Fruit fly (Drosophila melanogaster): ENCODE results near the gene gnu.

gnu gene

DNA sequence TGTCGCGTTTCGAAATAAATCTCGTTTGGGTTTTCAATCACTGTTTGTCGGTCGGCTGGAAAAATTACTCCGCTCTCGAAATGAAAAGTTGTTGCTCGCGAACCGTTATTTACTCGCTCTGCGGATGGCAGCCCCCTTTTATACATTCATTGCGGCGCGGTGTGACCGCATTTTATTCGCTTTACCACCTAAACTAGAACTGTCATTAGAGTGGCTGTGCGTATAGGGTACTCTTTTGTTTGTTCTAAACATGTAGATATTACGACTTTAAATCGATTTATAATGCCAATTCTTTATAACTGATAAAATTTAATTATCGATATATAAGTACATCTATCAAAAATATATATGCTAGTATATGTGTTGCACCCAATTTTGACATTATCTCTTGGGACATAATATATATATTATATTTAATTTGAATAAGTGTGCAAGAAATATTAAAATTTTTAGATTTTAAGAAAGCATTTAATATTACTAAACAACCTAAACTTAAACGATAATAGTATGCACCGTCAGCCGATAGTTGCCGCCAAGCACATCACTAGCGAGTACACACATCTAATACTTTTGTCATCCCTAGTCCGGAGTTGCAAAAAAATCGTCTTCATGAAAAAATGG is 16.8 kb downstream of the gnu start, which contains the start of the genes bmm and Tdrd3 (continued):
- TF ChIP-seq tio (GFP tag; optimal IDR thresholded peaks at IDR 0.05) (peak; percentile 71), NfI (GFP tag; optimal IDR thresholded peaks at IDR 0.05) (peak; percentile 83), Hr51 (GFP tag; optimal IDR thresholded peaks at IDR 0.05) (peak; percentile 17 to 84), CG7839 (tag; optimal IDR thresholded peaks at IDR 0.05) (peak; percentile 84), BtbVII (GFP tag; optimal IDR thresholded peaks at IDR 0.05) (no peak), gfzf (GFP tag; optimal IDR thresholded peaks at IDR 0.05) (peak; percentile 77), scrt (GFP tag; optimal IDR thresholded peaks at IDR 0.05) (peak; percentile 27), ash1 (GFP tag; optimal IDR thresholded peaks at IDR 0.05) (no peak), sd (tag; optimal IDR thresholded peaks at IDR 0.05) (peak; percentile 56), Hand (GFP tag; optimal IDR thresholded peaks at IDR 0.05) (peak; percentile 13), dysf (GFP tag; IDR thresholded peaks at IDR 0.05) (peak; percentile 82), jumu (GFP tag; optimal IDR thresholded peaks at IDR 0.05) (peak; percentile 4), CG4820 (GFP tag; optimal IDR thresholded peaks at IDR 0.05) (peak; percentile 74), rib (GFP tag; IDR thresholded peaks at IDR 0.05) (peak; percentile 83), prd (optimal IDR thresholded peaks at IDR 0.05) (no peak), prd (GFP tag; IDR thresholded peaks at IDR 0.05) (peak; percentile 82; the same call in 2 of the 3 replicates), CG18764 (GFP tag; optimal IDR thresholded peaks at IDR 0.05) (peak; percentile 75), CkIIα-i1 (GFP tag; IDR thresholded peaks at IDR 0.05) (no peak), CG30431 (GFP tag; optimal IDR thresholded peaks at IDR 0.05) (peak; percentile 38), nom (GFP tag; optimal IDR thresholded peaks at IDR 0.05) (peak; percentile 42), CG10274 (GFP tag; optimal IDR thresholded peaks at IDR 0.05) (no peak), hkb (optimal IDR thresholded peaks at IDR 0.05) (no peak), hkb (GFP tag; IDR thresholded peaks at IDR 0.05) (peak; percentile 42; the same call in 1 of the 2 replicates), pros (GFP tag; optimal IDR thresholded peaks at IDR 0.05) (no peak), Hr3 (GFP tag; optimal IDR thresholded peaks at IDR 0.05) (peak; percentile 89), Blimp-1 (GFP tag; optimal IDR thresholded peaks at IDR 0.05) (peak; percentile 77), CG12391 (tag; optimal IDR thresholded peaks at IDR 0.05) (peak; percentile 95), Hmx (GFP tag; optimal IDR thresholded peaks at IDR 0.05) (no peak), Lpt (GFP tag; optimal IDR thresholded peaks at IDR 0.05) (no peak), CG18262 (tag; optimal IDR thresholded peaks at IDR 0.05) (peak; percentile 88), CG7556 (GFP tag; optimal IDR thresholded peaks at IDR 0.05) (peak; percentile 82), CTCF (GFP tag; optimal IDR thresholded peaks at IDR 0.05) (no peak), crp (GFP tag; optimal IDR thresholded peaks at IDR 0.05) (peak in 1 of 2 experiments; percentile 20), onecut (GFP tag; IDR thresholded peaks at IDR 0.05) (0 out of 2 replicates have a peak, but pooled peaks have one; percentile 6), ftz-f1 (GFP tag; optimal IDR thresholded peaks at IDR 0.05) (no peak), ap (GFP tag; IDR thresholded peaks at IDR 0.05) (peak; percentile 29; the same call in 1 of the 2 replicates), zen2 (GFP tag; IDR thresholded peaks at IDR 0.05; ENCODE audit: partially characterized antibody) (peak; percentile 78; the same call in 1 of the 3 replicates), Nf-YC (tag; optimal IDR thresholded peaks at IDR 0.05) (peak; percentile 81), HmgD (GFP tag; optimal IDR thresholded peaks at IDR 0.05) (no peak), eyg (GFP tag; optimal IDR thresholded peaks at IDR 0.05) (no peak), unc-4 (GFP tag; IDR thresholded peaks at IDR 0.05; ENCODE audit: partially characterized antibody) (peak; percentile 82), mirr (GFP tag; optimal IDR thresholded peaks at IDR 0.05) (peak; percentile 38), crc (GFP tag; optimal IDR thresholded peaks at IDR 0.05) (no peak), Sry-δ (GFP tag; optimal IDR thresholded peaks at IDR 0.05) (peak; percentile 94), cas (GFP tag; IDR thresholded peaks at IDR 0.05) (peak; percentile 45; the same call in 1 of the 2 replicates), pnt (GFP tag; optimal IDR thresholded peaks at IDR 0.05) (peak; percentile 42), Dp (GFP tag; optimal IDR thresholded peaks at IDR 0.05) (peak; percentile 9), gce (GFP tag; IDR thresholded peaks at IDR 0.05) (no peak; the same call in 2 of the 3 replicates), CG17802 (tag; optimal IDR thresholded peaks at IDR 0.05) (peak; percentile 19), CG3838 (GFP tag; optimal IDR thresholded peaks at IDR 0.05) (peak; percentile 48)

All from whole organism, embryonic.